Worm (Caenorhabditis elegans): ENCODE measurements around the gene R11G1.7.

DNA sequence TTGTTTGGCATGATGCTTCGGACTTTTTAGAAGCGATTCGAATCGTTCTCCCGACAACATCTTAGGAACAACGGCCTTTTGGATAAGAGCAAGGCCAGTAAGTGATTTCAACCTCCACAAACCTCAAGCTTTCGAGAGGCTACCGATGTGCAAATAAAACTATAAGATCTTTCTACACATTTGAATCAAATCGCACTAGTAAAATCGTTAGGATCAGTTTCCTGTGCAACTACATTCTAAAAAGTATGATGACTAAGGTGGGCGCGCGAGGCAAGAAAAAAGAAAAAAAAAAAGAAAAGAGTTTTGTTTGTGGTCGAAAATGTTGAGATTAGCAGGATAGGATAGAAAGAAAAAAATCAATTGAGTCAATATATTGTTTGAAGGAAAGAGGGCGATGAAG lies 11.3 kb upstream of the R11G1.7 start, which contains the start of gene tmem-24:
- TF ChIP-seq elt-4 (tag; optimal IDR thresholded peaks at IDR 0.05) (no peak), elt-2 (tag; optimal IDR thresholded peaks at IDR 0.05) (no peak), sox-4 (tag; optimal IDR thresholded peaks at IDR 0.05) (no peak), ets-4 (tag; optimal IDR thresholded peaks at IDR 0.05) (no peak), hlh-15 (tag; optimal IDR thresholded peaks at IDR 0.05) (no peak), rnt-1 (tag; optimal IDR thresholded peaks at IDR 0.05) (no peak), dmd-4 (tag; optimal IDR thresholded peaks at IDR 0.05; ENCODE audit: borderline replicate concordance) (no peak), pag-3 (tag; optimal IDR thresholded peaks at IDR 0.05; ENCODE audit: borderline replicate concordance) (no peak), ama-1 (optimal IDR thresholded peaks at IDR 0.05) (no peak), pax-1 (tag; optimal IDR thresholded peaks at IDR 0.05) (no peak), che-1 (tag; optimal IDR thresholded peaks at IDR 0.05) (no peak), lin-11 (tag; optimal IDR thresholded peaks at IDR 0.05) (no peak)
